Fruit fly (Drosophila melanogaster): ENCODE results near the gene CG33125.

DNA sequence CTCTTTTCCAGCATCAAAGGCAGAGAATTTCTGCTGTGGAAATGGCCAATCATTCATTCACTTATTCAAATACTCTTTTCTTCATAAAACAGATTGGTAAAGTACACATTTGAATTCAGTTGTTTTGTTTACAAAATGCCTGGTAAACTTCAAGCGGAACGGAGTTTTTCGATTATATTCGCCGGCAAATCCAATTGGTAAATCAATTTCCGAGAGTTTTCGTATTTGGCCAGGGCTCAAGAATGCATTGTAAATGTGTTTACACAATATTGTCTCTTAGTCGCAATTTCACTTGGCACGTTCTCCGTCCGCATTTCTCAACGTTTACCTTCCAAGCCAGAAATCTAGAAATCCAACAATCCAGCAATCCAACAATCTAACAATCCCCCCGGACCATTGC lies 32.3 kb downstream of the CG33125 start, which contains the start of gene CG43403:
- TF ChIP-seq Pif1A (GFP tag; optimal IDR thresholded peaks at IDR 0.05), result no peak
- no peak for TF ChIP-seq EcR (GFP tag; optimal IDR thresholded peaks at IDR 0.05)
- TF ChIP-seq gl (tag; optimal IDR thresholded peaks at IDR 0.05), result no peak
- TF ChIP-seq Snoo (tag; optimal IDR thresholded peaks at IDR 0.05), result no peak

All from whole organism, pupa.